Worm (Caenorhabditis elegans) whole organism, L4/young adult: ENCODE results near the gene glb-19.

Experiments used
- dao-5 ChIP-seq: sonication (generic microtip); optimal IDR thresholded peaks from 2 replicates; lab custom pipeline; 2016; ENCODE audit warnings: missing genotype, missing genetic modification characterization, moderate library complexity, missing compliant biosample characterization
- him-1 ChIP-seq: sonication (generic microtip); optimal IDR thresholded peaks from 2 replicates; lab custom pipeline; 2016; ENCODE audit warnings: missing genotype, missing genetic modification reagents, missing genetic modification characterization, missing compliant biosample characterization

ce11 chrIV:10630953-10631554 is 22.9 kb downstream of the glb-19 start, which contains the start of gene F56C4.4:
- TF ChIP-seq him-1 (no peak), dao-5 (tag; lab: Kevin White, UChicago) (no peak)
